Fruit fly (Drosophila melanogaster): Measurements from ENCODE around the gene CheB93a.

The CheB93a gene

DNA sequence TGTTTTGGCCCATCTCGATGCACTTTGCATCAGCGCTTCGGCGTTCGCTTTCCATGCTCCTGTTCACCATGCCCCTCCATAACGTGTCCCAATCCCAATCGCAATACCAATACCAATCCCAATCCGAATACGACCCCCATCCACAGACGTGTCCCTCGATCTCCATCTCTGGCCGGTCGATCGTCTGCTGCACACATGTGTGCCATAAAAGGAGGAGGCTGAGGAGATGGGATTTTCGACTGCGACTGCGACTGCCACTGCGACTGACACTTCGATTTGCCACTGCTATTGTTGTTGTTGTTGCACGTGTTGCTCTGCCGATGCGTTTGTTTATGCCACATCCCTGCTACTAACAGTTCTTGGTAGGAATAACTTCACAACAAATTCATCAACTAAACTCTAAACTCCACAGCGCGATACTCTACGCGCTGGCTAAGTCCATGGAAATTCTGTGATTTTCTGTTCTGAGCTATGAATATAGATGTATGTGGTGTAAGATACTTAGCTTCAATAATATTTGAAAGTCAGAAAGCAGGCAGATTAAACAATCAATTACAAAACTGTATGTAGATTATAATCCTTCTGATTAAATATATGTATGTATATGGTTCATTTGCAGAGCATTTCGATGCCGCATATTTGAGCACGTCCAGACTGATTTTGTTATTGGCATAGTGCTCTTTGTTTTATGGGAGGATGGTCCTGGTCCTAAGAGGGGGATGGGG is 14.1 kb upstream of the CheB93a start:
- no peak for TF ChIP-seq CG14655 (GFP tag; optimal IDR thresholded peaks at IDR 0.05)

DNA sequence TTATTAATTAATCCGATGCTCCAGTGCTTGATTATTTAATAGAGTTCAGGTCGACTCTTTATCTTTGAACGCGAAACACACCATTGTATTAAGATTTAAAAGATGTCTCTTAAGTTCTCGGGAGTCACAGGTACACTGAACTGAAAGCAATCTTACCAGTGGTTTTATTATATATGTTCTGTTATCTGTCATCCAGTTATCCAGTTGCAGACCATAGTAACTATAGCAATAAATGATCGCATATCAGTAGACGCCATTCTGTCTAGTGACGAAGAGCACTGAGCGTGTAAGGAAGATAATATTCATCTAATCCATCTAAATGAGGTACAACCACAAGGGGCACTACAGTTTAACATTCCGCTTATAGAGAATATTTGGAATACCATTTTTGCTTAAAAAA is 7.6 kb upstream of the CheB93a start, which contains the start of gene Ugt49B2:
Ugt49B2 (minus strand) TSS at position 101 of the 400 bp plus-strand sequence.
- TF ChIP-seq CG10348 (GFP tag; IDR thresholded peaks at IDR 0.05): no peak
- TF ChIP-seq D1 (tag; optimal IDR thresholded peaks at IDR 0.05): no peak
- TF ChIP-seq Pif1B (GFP tag; optimal IDR thresholded peaks at IDR 0.05): no peak
- TF ChIP-seq gl (tag; optimal IDR thresholded peaks at IDR 0.05): no peak
- TF ChIP-seq CG8301 (tag; optimal IDR thresholded peaks at IDR 0.05): no peak
- TF ChIP-seq CG17806 (tag; optimal IDR thresholded peaks at IDR 0.05): no peak
- no peak for TF ChIP-seq Pif1A (GFP tag; optimal IDR thresholded peaks at IDR 0.05)
- no peak for TF ChIP-seq CG15710 (tag; optimal IDR thresholded peaks at IDR 0.05)
- TF ChIP-seq CG14655 (GFP tag; optimal IDR thresholded peaks at IDR 0.05): no peak
- no peak for TF ChIP-seq CG9948 (tag; optimal IDR thresholded peaks at IDR 0.05)
- TF ChIP-seq fd96Ca (GFP tag; IDR thresholded peaks at IDR 0.05): no peak
- no peak for TF ChIP-seq CG12605 (GFP tag; IDR thresholded peaks at IDR 0.05)
- no peak for TF ChIP-seq EcR (GFP tag; optimal IDR thresholded peaks at IDR 0.05)
- TF ChIP-seq CG34367 (tag; optimal IDR thresholded peaks at IDR 0.05): no peak
- TF ChIP-seq Snoo (tag; optimal IDR thresholded peaks at IDR 0.05): no peak
- no peak for TF ChIP-seq CG8159 (tag; optimal IDR thresholded peaks at IDR 0.05)
- TF ChIP-seq CG4496 (GFP tag; IDR thresholded peaks at IDR 0.05): no peak

DNA sequence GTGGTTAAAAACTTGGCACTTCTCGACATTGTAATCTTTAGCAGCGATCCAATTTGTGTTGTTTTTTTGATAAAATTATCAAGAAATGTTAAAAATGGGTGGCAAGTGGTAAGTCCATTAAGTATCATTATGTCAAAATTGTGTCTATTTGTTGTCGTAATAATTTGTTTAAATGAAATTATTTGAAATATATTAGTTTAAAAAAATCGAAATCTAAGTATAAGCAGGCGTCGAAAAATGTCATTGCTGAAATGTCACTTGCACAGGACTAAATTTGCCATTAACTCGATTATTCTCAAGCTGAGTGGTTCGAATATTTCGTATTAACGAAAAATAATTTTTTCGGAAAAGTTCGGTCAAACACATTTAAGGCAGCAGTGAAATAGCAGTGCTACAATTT is 3.8 kb upstream of the CheB93a start, which contains the start of gene CG7907:
CG7907 (plus strand) TSS at position 301 of the 400 bp plus-strand sequence.
- no peak for TF ChIP-seq CG34367 (tag; optimal IDR thresholded peaks at IDR 0.05)
- no peak for TF ChIP-seq CG12605 (GFP tag; IDR thresholded peaks at IDR 0.05)
- TF ChIP-seq Pif1B (GFP tag; optimal IDR thresholded peaks at IDR 0.05): no peak
- TF ChIP-seq gl (tag; optimal IDR thresholded peaks at IDR 0.05): no peak
- no peak for TF ChIP-seq Ets98B (GFP tag; IDR thresholded peaks at IDR 0.05)
- TF ChIP-seq CG17806 (tag; optimal IDR thresholded peaks at IDR 0.05): no peak
- no peak for TF ChIP-seq CG10348 (GFP tag; IDR thresholded peaks at IDR 0.05)
- no peak for TF ChIP-seq CG4496 (GFP tag; IDR thresholded peaks at IDR 0.05)

DNA sequence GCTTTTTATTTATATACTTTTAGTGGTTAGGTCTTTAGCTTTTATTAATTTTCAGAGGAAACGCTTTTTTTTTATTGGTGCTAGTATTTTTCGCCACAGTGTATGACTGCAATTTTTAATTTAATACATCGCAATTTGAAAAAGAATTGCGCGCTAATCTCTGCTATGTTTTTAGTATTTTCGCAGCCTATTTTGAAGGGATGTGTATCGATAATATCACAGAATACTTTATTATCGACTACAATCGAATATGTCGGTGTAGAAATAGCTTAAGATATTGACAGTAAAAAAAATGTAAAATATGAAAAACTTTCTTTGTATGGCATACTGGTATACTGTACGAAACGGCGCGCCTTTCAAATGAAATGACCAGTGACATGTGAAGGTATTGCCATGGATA is 537 bp upstream of the CheB93a start:
- TF ChIP-seq Ets98B (GFP tag; IDR thresholded peaks at IDR 0.05) (no peak), CG13204 (GFP tag; optimal IDR thresholded peaks at IDR 0.05) (no peak), D1 (tag; optimal IDR thresholded peaks at IDR 0.05) (no peak)

DNA sequence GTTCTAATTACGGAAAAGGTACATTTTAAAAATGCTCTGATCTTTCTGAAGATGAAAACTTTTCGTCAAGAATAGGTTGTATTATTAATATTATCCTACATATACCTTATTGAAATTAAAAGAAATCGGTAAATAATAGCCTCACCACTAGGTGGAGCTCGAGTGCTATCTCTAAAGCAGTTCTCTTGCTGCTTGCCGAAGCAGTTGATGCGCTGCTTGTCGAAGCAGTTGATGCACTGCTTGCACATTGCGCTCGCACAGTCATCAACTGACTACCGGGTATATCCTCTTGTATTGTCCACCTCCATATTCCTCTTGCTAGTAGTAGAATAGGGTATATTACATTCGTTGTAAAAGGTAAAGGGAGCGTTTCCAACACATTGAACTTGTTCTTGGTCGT is 1.1 kb downstream of the CheB93a start:
- TF ChIP-seq CG32121 (GFP tag; IDR thresholded peaks at IDR 0.05) (no peak), CG14655 (GFP tag; optimal IDR thresholded peaks at IDR 0.05) (no peak)

DNA sequence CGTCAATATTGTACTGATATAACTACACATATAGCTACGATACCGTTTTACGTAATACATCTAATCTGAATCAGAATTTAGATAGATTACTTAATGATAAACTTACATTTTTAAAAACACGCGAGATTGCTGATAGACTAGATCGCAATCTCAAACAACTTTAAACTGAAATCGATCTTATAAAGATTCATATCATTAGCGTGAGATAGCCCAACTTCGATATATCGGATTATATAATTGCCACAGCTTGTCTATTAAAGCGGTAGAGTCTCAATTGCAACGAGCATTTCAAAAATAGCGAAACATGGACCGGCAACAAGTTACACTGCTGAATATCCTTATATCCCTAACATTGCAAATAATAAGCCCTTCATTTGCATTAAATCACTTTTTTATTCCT is 1.6 kb downstream of the CheB93a start, which contains the start of gene CheB93b:
CheB93b (plus strand) TSS at position 301 of the 400 bp plus-strand sequence.
- TF ChIP-seq D1 (tag; optimal IDR thresholded peaks at IDR 0.05) (no peak), CG9948 (tag; optimal IDR thresholded peaks at IDR 0.05) (no peak), CG32121 (GFP tag; IDR thresholded peaks at IDR 0.05) (no peak), Pif1A (GFP tag; optimal IDR thresholded peaks at IDR 0.05) (no peak), gl (tag; optimal IDR thresholded peaks at IDR 0.05) (no peak), fd96Ca (GFP tag; IDR thresholded peaks at IDR 0.05) (no peak), Snoo (tag; optimal IDR thresholded peaks at IDR 0.05) (no peak), Ets98B (GFP tag; IDR thresholded peaks at IDR 0.05) (no peak), CG14655 (GFP tag; optimal IDR thresholded peaks at IDR 0.05) (no peak), CG4496 (GFP tag; IDR thresholded peaks at IDR 0.05) (no peak), rn (GFP tag; IDR thresholded peaks at IDR 0.05) (no peak), CG12605 (GFP tag; IDR thresholded peaks at IDR 0.05) (no peak), CG10348 (GFP tag; IDR thresholded peaks at IDR 0.05) (no peak), EcR (GFP tag; optimal IDR thresholded peaks at IDR 0.05) (no peak), CG15710 (tag; optimal IDR thresholded peaks at IDR 0.05) (no peak)

DNA sequence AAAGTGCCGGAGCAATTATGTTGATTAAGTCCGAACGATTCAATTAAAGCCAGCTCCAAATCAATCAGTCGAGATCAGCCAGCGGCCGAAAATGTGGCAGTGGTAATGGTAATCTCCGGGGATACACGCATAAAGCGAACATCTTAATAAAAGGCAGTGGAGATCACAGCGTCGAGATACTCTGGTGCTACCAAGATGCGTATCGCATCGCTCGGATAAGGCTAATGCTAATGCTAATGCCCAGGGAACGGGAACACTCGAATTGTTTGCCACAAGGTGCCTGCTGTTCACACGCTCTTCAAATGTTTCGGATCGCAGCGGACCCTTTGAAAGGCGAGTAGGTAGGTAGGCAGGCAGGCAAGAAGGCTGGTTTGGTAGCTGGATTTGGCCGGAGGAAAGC is 6.9 kb downstream of the CheB93a start:
- no peak for TF ChIP-seq rn (GFP tag; IDR thresholded peaks at IDR 0.05)
- no peak for TF ChIP-seq D1 (tag; optimal IDR thresholded peaks at IDR 0.05)
- TF ChIP-seq CG17806 (tag; optimal IDR thresholded peaks at IDR 0.05): no peak
- no peak for TF ChIP-seq CG34367 (tag; optimal IDR thresholded peaks at IDR 0.05)
- TF ChIP-seq gl (tag; optimal IDR thresholded peaks at IDR 0.05): no peak
- no peak for TF ChIP-seq CG4496 (GFP tag; IDR thresholded peaks at IDR 0.05)
- TF ChIP-seq CG13204 (GFP tag; optimal IDR thresholded peaks at IDR 0.05): no peak
- TF ChIP-seq CG12605 (GFP tag; IDR thresholded peaks at IDR 0.05): no peak
- TF ChIP-seq Ets98B (GFP tag; IDR thresholded peaks at IDR 0.05): no peak
